Worm (Caenorhabditis elegans) whole organism, L1 larva: ENCODE results near the gene K03H1.11.

Experiments
- C04F5.9 ChIP-seq: sonication (generic microtip); optimal IDR thresholded peaks from 2 replicates; lab custom pipeline; 2016; ENCODE audit warnings: missing genetic modification characterization, missing compliant biosample characterization
- alr-1 ChIP-seq: fragments of 200-800 bp; sonication (Bioruptor generic); optimal IDR thresholded peaks from 2 replicates; lab custom pipeline; 2018; ENCODE audit warnings: borderline replicate concordance, mild to moderate bottlenecking, missing genetic modification characterization, missing compliant biosample characterization
- dpl-1 ChIP-seq, 3 experiments: fragments of 150-350 bp in 2 of 3; sonication (generic microtip) in 1 of 3; optimal IDR thresholded peaks; 2 replicates each; lab custom pipeline; 2014 to 2017; ENCODE audit warnings: missing biosample characterization in 3 of 3, missing genetic modification characterization in 3 of 3, missing genetic modification reagents in 3 of 3
- efl-3 ChIP-seq: fragments of 200-800 bp; sonication (Bioruptor generic); optimal IDR thresholded peaks from 2 replicates; lab custom pipeline; 2018; ENCODE audit warnings: mild to moderate bottlenecking, missing genetic modification characterization, missing compliant biosample characterization
- lin-35 ChIP-seq, 2 experiments: fragments of 150-350 bp; optimal IDR thresholded peaks; 2 replicates each; lab custom pipeline; 2014; ENCODE audit warnings: missing biosample characterization in 2 of 2, missing genetic modification characterization in 2 of 2, missing genetic modification reagents in 2 of 2
- nhr-20 ChIP-seq: sonication (generic microtip); optimal IDR thresholded peaks from 2 replicates; lab custom pipeline; 2016; ENCODE audit warnings: mild to moderate bottlenecking, missing genetic modification characterization, missing compliant biosample characterization
- nhr-76 ChIP-seq: sonication (generic microtip); optimal IDR thresholded peaks from 2 replicates; lab custom pipeline; 2017; ENCODE audit warnings: missing biosample characterization, missing genetic modification characterization
- snpc-4 ChIP-seq: fragments of 150-350 bp; optimal IDR thresholded peaks from 2 replicates; lab custom pipeline; 2014; ENCODE audit warnings: missing biosample characterization, missing genetic modification characterization
- swsn-7 ChIP-seq: sonication (generic microtip); optimal IDR thresholded peaks from 2 replicates; lab custom pipeline; 2016; ENCODE audit warnings: missing genetic modification characterization, missing compliant biosample characterization
- unc-62 ChIP-seq: fragments of 150-350 bp; optimal IDR thresholded peaks from 2 replicates; lab custom pipeline; 2014; ENCODE audit warnings: missing biosample characterization, missing genetic modification reagents, missing genetic modification characterization

ce11 chrIII:9997890-9998289 lies 46.1 kb upstream of the K03H1.11 start, which contains the start of gene pqn-8:
- TF ChIP-seq efl-3 = no peak
- TF ChIP-seq alr-1 (tag; lab: Kevin White, UChicago) = no peak
- no peak for TF ChIP-seq dpl-1 (GFP tag; optimal IDR thresholded peaks at IDR 0.05; lab: Kevin White, UChicago)
- TF ChIP-seq nhr-20 (tag; lab: Kevin White, UChicago) = no peak
- TF ChIP-seq swsn-7 (tag; lab: Kevin White, UChicago) = no peak
- TF ChIP-seq C04F5.9 = no peak
- TF ChIP-seq unc-62 (GFP tag; lab: Kevin White, UChicago) = no peak
- no peak for TF ChIP-seq nhr-76
- no peak for TF ChIP-seq snpc-4
- no peak for TF ChIP-seq lin-35 (GFP tag; optimal IDR thresholded peaks at IDR 0.05; lab: Kevin White, UChicago)
